Fruit fly (Drosophila melanogaster): ENCODE measurements around the gene CG2258.

The CG2258 gene

dm6 chrX:8101479-8102198 lies at the start of gene CG2258:
CG2258 (minus strand) TSS chrX:8102095.
- TF ChIP-seq Pif1A (GFP tag; optimal IDR thresholded peaks at IDR 0.05) (peak; percentile 88), fd96Ca (GFP tag; IDR thresholded peaks at IDR 0.05) (peak; percentile 96), CG32121 (GFP tag; IDR thresholded peaks at IDR 0.05) (peak; percentile 97), CG8301 (tag; optimal IDR thresholded peaks at IDR 0.05) (peak; percentile 91), rn (GFP tag; IDR thresholded peaks at IDR 0.05) (peak; percentile 91), gl (tag; optimal IDR thresholded peaks at IDR 0.05) (peak; percentile 70), CG14655 (GFP tag; optimal IDR thresholded peaks at IDR 0.05) (peak; percentile 93), EcR (GFP tag; optimal IDR thresholded peaks at IDR 0.05) (no peak), CG13204 (GFP tag; optimal IDR thresholded peaks at IDR 0.05) (peak; percentile 73), Snoo (tag; optimal IDR thresholded peaks at IDR 0.05) (peak; percentile 40), CG17806 (tag; optimal IDR thresholded peaks at IDR 0.05) (peak; percentile 89), CG8159 (tag; optimal IDR thresholded peaks at IDR 0.05) (peak; percentile 88), Ets98B (GFP tag; IDR thresholded peaks at IDR 0.05) (peak; percentile 97), D1 (tag; optimal IDR thresholded peaks at IDR 0.05) (peak; percentile 37), CG10348 (GFP tag; IDR thresholded peaks at IDR 0.05) (peak; percentile 73; the same call in 1 of the 2 replicates), CG9948 (tag; optimal IDR thresholded peaks at IDR 0.05) (peak; percentile 88), Pif1B (GFP tag; optimal IDR thresholded peaks at IDR 0.05) (peak; percentile 91), CG15710 (tag; optimal IDR thresholded peaks at IDR 0.05) (peak; percentile 91), CG4496 (GFP tag; IDR thresholded peaks at IDR 0.05) (peak; percentile 98), CG34367 (tag; optimal IDR thresholded peaks at IDR 0.05) (peak; percentile 87), CG12605 (GFP tag; IDR thresholded peaks at IDR 0.05) (peak; percentile 96)

- TF ChIP-seq CG10348 (GFP tag; IDR thresholded peaks at IDR 0.05) (no peak), Snoo (tag; optimal IDR thresholded peaks at IDR 0.05) (no peak), CG8301 (tag; optimal IDR thresholded peaks at IDR 0.05) (no peak), CG15710 (tag; optimal IDR thresholded peaks at IDR 0.05) (no peak), CG32121 (GFP tag; IDR thresholded peaks at IDR 0.05) (no peak), Pif1B (GFP tag; optimal IDR thresholded peaks at IDR 0.05) (no peak), gl (tag; optimal IDR thresholded peaks at IDR 0.05) (no peak), CG34367 (tag; optimal IDR thresholded peaks at IDR 0.05) (no peak), CG9948 (tag; optimal IDR thresholded peaks at IDR 0.05) (no peak), CG17806 (tag; optimal IDR thresholded peaks at IDR 0.05) (no peak), CG13204 (GFP tag; optimal IDR thresholded peaks at IDR 0.05) (no peak), Pif1A (GFP tag; optimal IDR thresholded peaks at IDR 0.05) (no peak), EcR (GFP tag; optimal IDR thresholded peaks at IDR 0.05) (no peak), CG4496 (GFP tag; IDR thresholded peaks at IDR 0.05) (no peak), fd96Ca (GFP tag; IDR thresholded peaks at IDR 0.05) (no peak), CG14655 (GFP tag; optimal IDR thresholded peaks at IDR 0.05) (no peak), Ets98B (GFP tag; IDR thresholded peaks at IDR 0.05) (no peak), CG12605 (GFP tag; IDR thresholded peaks at IDR 0.05) (no peak), rn (GFP tag; IDR thresholded peaks at IDR 0.05) (no peak)
These were observed 46.7 kb upstream of the CG2258 start, which contains the start of gene CG10959 for dm6 chrX:8148556-8148955. CG10959 (plus strand) TSS chrX:8148783.

- TF ChIP-seq CG9948 (tag; optimal IDR thresholded peaks at IDR 0.05) (no peak), CG14655 (GFP tag; optimal IDR thresholded peaks at IDR 0.05) (no peak), rn (GFP tag; IDR thresholded peaks at IDR 0.05) (no peak), Ets98B (GFP tag; IDR thresholded peaks at IDR 0.05) (no peak), CG34367 (tag; optimal IDR thresholded peaks at IDR 0.05) (no peak), fd96Ca (GFP tag; IDR thresholded peaks at IDR 0.05) (no peak), CG13204 (GFP tag; optimal IDR thresholded peaks at IDR 0.05) (no peak), CG4496 (GFP tag; IDR thresholded peaks at IDR 0.05) (no peak), CG17806 (tag; optimal IDR thresholded peaks at IDR 0.05) (no peak), Pif1A (GFP tag; optimal IDR thresholded peaks at IDR 0.05) (no peak), EcR (GFP tag; optimal IDR thresholded peaks at IDR 0.05) (no peak), CG8159 (tag; optimal IDR thresholded peaks at IDR 0.05) (no peak), CG12605 (GFP tag; IDR thresholded peaks at IDR 0.05) (no peak), Snoo (tag; optimal IDR thresholded peaks at IDR 0.05) (no peak), CG8301 (tag; optimal IDR thresholded peaks at IDR 0.05) (no peak), CG15710 (tag; optimal IDR thresholded peaks at IDR 0.05) (no peak), Pif1B (GFP tag; optimal IDR thresholded peaks at IDR 0.05) (no peak), CG32121 (GFP tag; IDR thresholded peaks at IDR 0.05) (no peak)
These were observed 45.8 kb upstream of the CG2258 start, which contains the start of gene CG15336 for dm6 chrX:8147649-8148048. CG15336 (plus strand) TSS chrX:8147949.

- TF ChIP-seq CG14655 (GFP tag; optimal IDR thresholded peaks at IDR 0.05), result no peak
- TF ChIP-seq CG8159 (tag; optimal IDR thresholded peaks at IDR 0.05), result peak; percentile 17
- 0 out of 2 replicates have a peak, but pooled peaks have one; percentile 14 for TF ChIP-seq CG32121 (GFP tag; IDR thresholded peaks at IDR 0.05)
- TF ChIP-seq EcR (GFP tag; optimal IDR thresholded peaks at IDR 0.05), result no peak
- no peak for TF ChIP-seq Pif1A (GFP tag; optimal IDR thresholded peaks at IDR 0.05)
- peak; percentile 2 for TF ChIP-seq CG17806 (tag; optimal IDR thresholded peaks at IDR 0.05)
- TF ChIP-seq Snoo (tag; optimal IDR thresholded peaks at IDR 0.05), result no peak
- no peak for TF ChIP-seq D1 (tag; optimal IDR thresholded peaks at IDR 0.05)
- TF ChIP-seq CG10348 (GFP tag; IDR thresholded peaks at IDR 0.05), result no peak
- peak; percentile 29 for TF ChIP-seq CG15710 (tag; optimal IDR thresholded peaks at IDR 0.05)
- TF ChIP-seq CG34367 (tag; optimal IDR thresholded peaks at IDR 0.05), result no peak
- no peak for TF ChIP-seq fd96Ca (GFP tag; IDR thresholded peaks at IDR 0.05)
- peak; percentile 6 for TF ChIP-seq CG9948 (tag; optimal IDR thresholded peaks at IDR 0.05)
- no peak for TF ChIP-seq CG12605 (GFP tag; IDR thresholded peaks at IDR 0.05)
These were observed 43.7 kb upstream of the CG2258 start, which contains the start of the genes alpha-PheRS and CG2129 for dm6 chrX:8145501-8146157. alpha-PheRS (minus strand) TSS chrX:8145602. CG2129 (plus strand) TSS chrX:8145839.

dm6 chrX:8143537-8143936 lies 41.6 kb upstream of the CG2258 start, which contains the start of gene CG17982:
CG17982 (minus strand) TSS chrX:8143835.
- peak; percentile 75 for TF ChIP-seq gl (tag; optimal IDR thresholded peaks at IDR 0.05)
- peak; percentile 93 for TF ChIP-seq CG4496 (GFP tag; IDR thresholded peaks at IDR 0.05)
- peak; percentile 86 for TF ChIP-seq CG34367 (tag; optimal IDR thresholded peaks at IDR 0.05)
- no peak for TF ChIP-seq CG14655 (GFP tag; optimal IDR thresholded peaks at IDR 0.05)
- TF ChIP-seq CG8301 (tag; optimal IDR thresholded peaks at IDR 0.05), result peak; percentile 83
- peak; percentile 66 for TF ChIP-seq CG12605 (GFP tag; IDR thresholded peaks at IDR 0.05)
- no peak for TF ChIP-seq CG13204 (GFP tag; optimal IDR thresholded peaks at IDR 0.05)
- TF ChIP-seq rn (GFP tag; IDR thresholded peaks at IDR 0.05), result peak; percentile 60
- peak; percentile 87 for TF ChIP-seq Snoo (tag; optimal IDR thresholded peaks at IDR 0.05)
- peak; percentile 87 for TF ChIP-seq CG15710 (tag; optimal IDR thresholded peaks at IDR 0.05)
- TF ChIP-seq CG8159 (tag; optimal IDR thresholded peaks at IDR 0.05), result peak; percentile 88
- peak; percentile 94 for TF ChIP-seq Pif1A (GFP tag; optimal IDR thresholded peaks at IDR 0.05)
- no peak for TF ChIP-seq EcR (GFP tag; optimal IDR thresholded peaks at IDR 0.05)
- TF ChIP-seq CG32121 (GFP tag; IDR thresholded peaks at IDR 0.05), result peak; percentile 85
- TF ChIP-seq Ets98B (GFP tag; IDR thresholded peaks at IDR 0.05), result peak; percentile 87
- peak; percentile 18; the same call in 1 of the 2 replicates for TF ChIP-seq CG10348 (GFP tag; IDR thresholded peaks at IDR 0.05)
- TF ChIP-seq fd96Ca (GFP tag; IDR thresholded peaks at IDR 0.05), result peak; percentile 87
- peak; percentile 81 for TF ChIP-seq CG9948 (tag; optimal IDR thresholded peaks at IDR 0.05)
- peak; percentile 89 for TF ChIP-seq CG17806 (tag; optimal IDR thresholded peaks at IDR 0.05)
- TF ChIP-seq Pif1B (GFP tag; optimal IDR thresholded peaks at IDR 0.05), result peak; percentile 93
- no peak for TF ChIP-seq D1 (tag; optimal IDR thresholded peaks at IDR 0.05)
